Fruit fly (Drosophila melanogaster) whole organism, embryonic: Measurements from ENCODE around the gene CG9674.

Experiments
- Abd-B ChIP-seq: fragments of 200-800 bp; sonication (Bioruptor generic); optimal IDR thresholded peaks from 2 replicates; lab custom pipeline; 2018; ENCODE audit warnings: missing biosample characterization, mild to moderate bottlenecking, missing genetic modification characterization, moderate library complexity
- Atf3 ChIP-seq: fragments of 200-800 bp; sonication (Bioruptor generic); optimal IDR thresholded peaks from 3 replicates; lab custom pipeline; 2016; ENCODE audit warnings: missing biosample characterization, missing genetic modification characterization
- B-H2 ChIP-seq: fragments of 200-800 bp; sonication (Bioruptor generic); optimal IDR thresholded peaks from 2 replicates; lab custom pipeline; 2018; ENCODE audit warnings: missing biosample characterization, mild to moderate bottlenecking, missing genetic modification characterization
- CG10366 ChIP-seq: fragments of 200-800 bp; sonication (Bioruptor generic); IDR thresholded peaks from 2 replicates; pipeline ENCODE4 v1.3.6; 2022; ENCODE audit warnings: missing biosample characterization, missing genetic modification characterization
- CG11085 ChIP-seq: fragments of 200-800 bp; sonication (Bioruptor generic); IDR thresholded peaks from 2 replicates; pipeline ENCODE4 v1.3.6; 2022; ENCODE audit warnings: missing biosample characterization, missing genetic modification characterization
- CG11247 ChIP-seq: fragments of 200-800 bp; sonication (Bioruptor generic); IDR thresholded peaks from 2 replicates; pipeline ENCODE4 v1.3.6; 2022; ENCODE audit warnings: missing biosample characterization, missing genetic modification characterization
- CG17328 ChIP-seq: fragments of 200-800 bp; sonication (Bioruptor generic); IDR thresholded peaks from 2 replicates; pipeline ENCODE4 v1.3.6; 2022; ENCODE audit warnings: missing biosample characterization, missing genetic modification characterization
- CG2116 ChIP-seq: fragments of 200-800 bp; sonication (Bioruptor generic); optimal IDR thresholded peaks from 3 replicates; lab custom pipeline; 2018; ENCODE audit warnings: missing biosample characterization, mild to moderate bottlenecking, missing genetic modification characterization
- CG3281 ChIP-seq: fragments of 200-800 bp; sonication (Bioruptor generic); optimal IDR thresholded peaks from 3 replicates; lab custom pipeline; 2017; ENCODE audit warnings: missing biosample characterization, mild to moderate bottlenecking, missing genetic modification characterization
- CG33557 ChIP-seq: fragments of 200-800 bp; sonication (Bioruptor generic); optimal IDR thresholded peaks from 2 replicates; lab custom pipeline; 2019; ENCODE audit warnings: missing biosample characterization, mild to moderate bottlenecking, missing genetic modification characterization, moderate library complexity
- CG3407 ChIP-seq: fragments of 200-800 bp; sonication (Bioruptor generic); optimal IDR thresholded peaks from 2 replicates; lab custom pipeline; 2018; ENCODE audit warnings: missing biosample characterization, mild to moderate bottlenecking, missing genetic modification characterization
- CG34422 ChIP-seq: fragments of 200-800 bp; sonication (Bioruptor generic); IDR thresholded peaks from 3 replicates; pipeline ENCODE4 v1.3.6; 2022; ENCODE audit warnings: missing biosample characterization, missing genetic modification characterization
- CG3838 ChIP-seq: fragments of 200-800 bp; sonication (Bioruptor generic); optimal IDR thresholded peaks from 3 replicates; lab custom pipeline; 2016; ENCODE audit warnings: missing biosample characterization, missing genetic modification characterization
- CG42726 ChIP-seq: fragments of 200-800 bp; sonication (Bioruptor generic); IDR thresholded peaks from 2 replicates; pipeline ENCODE4 v1.3.6; 2022; ENCODE audit warnings: missing biosample characterization, missing genetic modification characterization; ENCODE audit not compliant: partially characterized antibody
- CG4424 ChIP-seq: fragments of 200-800 bp; sonication (Bioruptor generic); optimal IDR thresholded peaks from 3 replicates; lab custom pipeline; 2016; ENCODE audit warnings: missing biosample characterization, missing genetic modification characterization
- CG7928 ChIP-seq: fragments of 200-800 bp; sonication (Bioruptor generic); optimal IDR thresholded peaks from 2 replicates; lab custom pipeline; 2017; ENCODE audit warnings: missing biosample characterization, mild to moderate bottlenecking, missing genetic modification characterization
- CG7963 ChIP-seq: fragments of 200-800 bp; sonication (Bioruptor generic); IDR thresholded peaks from 3 replicates; pipeline ENCODE4 v1.3.6; 2022; ENCODE audit warnings: missing biosample characterization, missing genetic modification characterization; ENCODE audit not compliant: partially characterized antibody
- CG8089 ChIP-seq: fragments of 200-800 bp; sonication (Bioruptor generic); optimal IDR thresholded peaks from 3 replicates; lab custom pipeline; 2016; ENCODE audit warnings: missing biosample characterization, missing genetic modification characterization
- CG8924 ChIP-seq: fragments of 200-800 bp; optimal IDR thresholded peaks from 3 replicates; lab custom pipeline; 2019; ENCODE audit warnings: missing biosample characterization, mild to moderate bottlenecking, missing genetic modification characterization, moderate library complexity
- D19A ChIP-seq: fragments of 200-800 bp; optimal IDR thresholded peaks from 3 replicates; lab custom pipeline; 2019; ENCODE audit warnings: missing biosample characterization, mild to moderate bottlenecking, missing genetic modification characterization, moderate library complexity
- Dref ChIP-seq: fragments of 200-800 bp; sonication (Bioruptor generic); IDR thresholded peaks from 2 replicates; pipeline ENCODE4 v1.3.6; 2022; ENCODE audit warnings: missing biosample characterization, missing genetic modification characterization
- Fer2 ChIP-seq: fragments of 200-800 bp; sonication (Bioruptor generic); optimal IDR thresholded peaks from 2 replicates; lab custom pipeline; 2018; ENCODE audit warnings: missing biosample characterization, mild to moderate bottlenecking, missing genetic modification characterization, moderate library complexity
- Gug ChIP-seq: fragments of 200-800 bp; sonication (Bioruptor generic); IDR thresholded peaks from 4 replicates; pipeline ENCODE4 v1.3.6; 2022; ENCODE audit warnings: missing biosample characterization, missing genetic modification characterization
- HLH3B ChIP-seq: fragments of 200-800 bp; sonication (Bioruptor generic); IDR thresholded peaks from 2 replicates; pipeline ENCODE4 v1.3.6; 2022; ENCODE audit warnings: missing biosample characterization, missing genetic modification characterization
- HmgZ ChIP-seq: fragments of 200-800 bp; sonication (Bioruptor generic); optimal IDR thresholded peaks from 2 replicates; lab custom pipeline; 2018; ENCODE audit warnings: missing biosample characterization, mild to moderate bottlenecking, missing genetic modification characterization
- Mrtf ChIP-seq: fragments of 200-800 bp; sonication (Bioruptor generic); IDR thresholded peaks from 3 replicates; pipeline ENCODE4 v1.3.6; 2022; ENCODE audit warnings: missing biosample characterization, missing genetic modification characterization
- Nf-YB ChIP-seq: fragments of 200-800 bp; sonication (Bioruptor generic); optimal IDR thresholded peaks from 3 replicates; lab custom pipeline; 2019; ENCODE audit warnings: missing biosample characterization, mild to moderate bottlenecking, missing genetic modification characterization, moderate library complexity
- Ptx1 ChIP-seq: fragments of 200-800 bp; sonication (Bioruptor generic); IDR thresholded peaks from 2 replicates; pipeline ENCODE4 v1.3.6; 2022; ENCODE audit warnings: missing biosample characterization, missing genetic modification characterization
- Ravus ChIP-seq: fragments of 200-800 bp; sonication (Bioruptor generic); IDR thresholded peaks from 2 replicates; pipeline ENCODE4 v1.3.6; 2022; ENCODE audit warnings: missing biosample characterization, missing genetic modification characterization
- ase ChIP-seq: fragments of 200-800 bp; sonication (Bioruptor generic); IDR thresholded peaks from 3 replicates; pipeline ENCODE4 v1.3.6; 2022; ENCODE audit warnings: missing biosample characterization, missing genetic modification characterization
- cad ChIP-seq: fragments of >200 bp; optimal IDR thresholded peaks from 2 replicates; lab custom pipeline; 2017; ENCODE audit warnings: missing biosample characterization, missing genetic modification characterization
- cas ChIP-seq: fragments of 200-800 bp; sonication (Bioruptor generic); IDR thresholded peaks from 2 replicates; pipeline ENCODE4 v1.3.6; 2022; ENCODE audit warnings: missing biosample characterization, missing genetic modification characterization
- crp ChIP-seq, 2 experiments: fragments of 200-800 bp; sonication (Bioruptor generic); optimal IDR thresholded peaks; 2 replicates in 1 of 2; 3 replicates in 1 of 2; lab custom pipeline; 2017; ENCODE audit warnings: missing biosample characterization in 2 of 2, missing genetic modification characterization in 2 of 2, mild to moderate bottlenecking in 1 of 2, moderate library complexity in 1 of 2
- esg ChIP-seq: fragments of 200-800 bp; sonication (Bioruptor generic); conservative IDR thresholded peaks from 2 replicates; pipeline ENCODE4 v1.3.6; 2022; ENCODE audit warnings: missing biosample characterization, missing genetic modification characterization
- fd102C ChIP-seq: fragments of 200-800 bp; sonication (Bioruptor generic); optimal IDR thresholded peaks from 2 replicates; lab custom pipeline; 2018; ENCODE audit warnings: missing biosample characterization, mild to moderate bottlenecking, missing genetic modification characterization, moderate library complexity
- fd96Cb ChIP-seq: fragments of 200-800 bp; sonication (Bioruptor generic); optimal IDR thresholded peaks from 2 replicates; lab custom pipeline; 2018; ENCODE audit warnings: missing biosample characterization, mild to moderate bottlenecking, missing genetic modification characterization, moderate library complexity
- gce ChIP-seq: fragments of 200-800 bp; sonication (Bioruptor generic); IDR thresholded peaks from 3 replicates; pipeline ENCODE4 v1.3.6; 2022; ENCODE audit warnings: missing biosample characterization, missing genetic modification characterization
- gfzf ChIP-seq: fragments of 200-800 bp; sonication (Bioruptor generic); optimal IDR thresholded peaks from 2 replicates; lab custom pipeline; 2016; ENCODE audit warnings: missing biosample characterization, mild to moderate bottlenecking, missing genetic modification characterization, moderate library complexity
- gt ChIP-seq: fragments of 200-800 bp; sonication (Bioruptor generic); IDR thresholded peaks from 2 replicates; pipeline ENCODE4 v1.3.6; 2022; ENCODE audit warnings: missing biosample characterization, missing genetic modification characterization
- h ChIP-seq: fragments of >200 bp; optimal IDR thresholded peaks from 2 replicates; lab custom pipeline; 2017
- mld ChIP-seq: fragments of 200-800 bp; sonication (Bioruptor generic); IDR thresholded peaks from 3 replicates; pipeline ENCODE4 v1.3.6; 2022; ENCODE audit warnings: missing biosample characterization, missing genetic modification characterization; ENCODE audit not compliant: partially characterized antibody
- org-1 ChIP-seq: fragments of 200-800 bp; sonication (Bioruptor generic); optimal IDR thresholded peaks from 2 replicates; lab custom pipeline; 2017; ENCODE audit warnings: missing biosample characterization, missing genetic modification characterization
- peb ChIP-seq: fragments of 200-800 bp; sonication (Bioruptor generic); IDR thresholded peaks from 2 replicates; pipeline ENCODE4 v1.3.6; 2022; ENCODE audit warnings: missing biosample characterization, missing genetic modification characterization
- repo ChIP-seq: fragments of 200-800 bp; sonication (Bioruptor generic); optimal IDR thresholded peaks from 2 replicates; lab custom pipeline; 2016; ENCODE audit warnings: missing biosample characterization, missing genetic modification characterization
- sima ChIP-seq: fragments of 200-800 bp; sonication (Bioruptor generic); optimal IDR thresholded peaks from 2 replicates; lab custom pipeline; 2016; ENCODE audit warnings: missing biosample characterization, missing genetic modification characterization
- sisA ChIP-seq: fragments of 200-800 bp; sonication (Bioruptor generic); IDR thresholded peaks from 2 replicates; pipeline ENCODE4 v1.3.6; 2022; ENCODE audit warnings: missing biosample characterization, missing genetic modification characterization
- slp2 ChIP-seq: fragments of 200-800 bp; sonication (Bioruptor generic); optimal IDR thresholded peaks from 2 replicates; lab custom pipeline; 2016; ENCODE audit warnings: missing biosample characterization, missing genetic modification characterization
- sna ChIP-seq: fragments of 200-800 bp; sonication (Bioruptor generic); IDR thresholded peaks from 2 replicates; pipeline ENCODE4 v1.3.6; 2022; ENCODE audit warnings: missing biosample characterization, missing genetic modification characterization; ENCODE audit not compliant: partially characterized antibody
- sob ChIP-seq: fragments of 200-800 bp; sonication (Bioruptor generic); IDR thresholded peaks from 2 replicates; pipeline ENCODE4 v1.3.6; 2022; ENCODE audit warnings: missing biosample characterization, missing genetic modification characterization
- twi ChIP-seq: fragments of 200-800 bp; optimal IDR thresholded peaks from 2 replicates; lab custom pipeline; 2019; ENCODE audit warnings: missing biosample characterization, mild to moderate bottlenecking, missing genetic modification characterization, moderate library complexity
- wor ChIP-seq: fragments of 200-800 bp; sonication (Bioruptor generic); IDR thresholded peaks from 2 replicates; pipeline ENCODE4 v1.3.6; 2022; ENCODE audit warnings: missing biosample characterization, missing genetic modification characterization

CG9674 gene

dm6 chr3L:16782218-16782763, 25.2 kb downstream of the CG9674 start (continued):
- TF ChIP-seq B-H2 = no peak
- no peak for TF ChIP-seq D19A
- TF ChIP-seq Gug (GFP tag; lab: Robert Waterston, UW) = peak; percentile 67; the same call in 3 of the 4 replicates
- TF ChIP-seq CG3281 = peak; percentile 79
- TF ChIP-seq Dref = no peak
- TF ChIP-seq fd102C (GFP tag; lab: Kevin White, UChicago) = no peak
- no peak for TF ChIP-seq cas (GFP tag; lab: Robert Waterston, UW)
- TF ChIP-seq HLH3B (GFP tag; lab: Robert Waterston, UW) = peak; percentile 81
- no peak for TF ChIP-seq cad
- peak; percentile 76 for TF ChIP-seq CG17328 (GFP tag; lab: Robert Waterston, UW)
- peak; percentile 47 for TF ChIP-seq HmgZ (tag; lab: Kevin White, UChicago)
- peak; percentile 83 for TF ChIP-seq fd96Cb (tag; lab: Kevin White, UChicago)
- TF ChIP-seq Fer2 = no peak
- TF ChIP-seq Atf3 (GFP tag; lab: Kevin White, UChicago) = peak; percentile 25
- no peak for TF ChIP-seq mld (GFP tag; lab: Robert Waterston, UW)
- no peak for TF ChIP-seq CG33557 (GFP tag; lab: Kevin White, UChicago)
- TF ChIP-seq CG7963 (GFP tag; lab: Robert Waterston, UW) = no peak
- TF ChIP-seq h (lab: Kevin White, UChicago) = no peak
- peak; percentile 67; the same call in 2 of the 3 replicates for TF ChIP-seq gce (GFP tag; lab: Robert Waterston, UW)
- no peak for TF ChIP-seq CG3407 (GFP tag; lab: Kevin White, UChicago)
- peak; percentile 40 for TF ChIP-seq CG2116 (GFP tag; lab: Kevin White, UChicago)
- TF ChIP-seq Mrtf = peak; percentile 65; the same call in 2 of the 3 replicates
- peak; percentile 0 for TF ChIP-seq sima
- TF ChIP-seq esg = peak; percentile 55
- 0 out of 2 replicates have a peak, but pooled peaks have one; percentile 31 for TF ChIP-seq CG11085 (GFP tag; lab: Robert Waterston, UW)
- no peak for TF ChIP-seq repo (GFP tag; lab: Kevin White, UChicago)
- TF ChIP-seq Ptx1 (GFP tag; lab: Robert Waterston, UW) = peak; percentile 80
- TF ChIP-seq CG42726 = no peak
- TF ChIP-seq peb (GFP tag; lab: Robert Waterston, UW) = no peak
- peak; percentile 27 for TF ChIP-seq slp2
- TF ChIP-seq CG11247 = peak; percentile 28; the same call in 1 of the 2 replicates
- TF ChIP-seq CG8089 = peak; percentile 24
- TF ChIP-seq CG3838 (GFP tag; lab: Kevin White, UChicago) = peak; percentile 18
- TF ChIP-seq CG7928 (GFP tag; lab: Kevin White, UChicago) = no peak
- peak; percentile 59 for TF ChIP-seq Nf-YB (GFP tag; lab: Kevin White, UChicago)
- TF ChIP-seq gfzf (GFP tag; lab: Kevin White, UChicago) = no peak
- peak; percentile 77 for TF ChIP-seq CG8924 (tag; lab: Kevin White, UChicago)
- TF ChIP-seq CG4424 = peak; percentile 79
- peak; percentile 38; the same call in 1 of the 2 replicates for TF ChIP-seq wor (GFP tag; lab: Robert Waterston, UW)
- TF ChIP-seq crp (GFP tag; optimal IDR thresholded peaks at IDR 0.05; lab: Kevin White, UChicago) = peak in 1 of 2 experiments; percentile 12
- TF ChIP-seq Abd-B (GFP tag; lab: Kevin White, UChicago) = peak; percentile 54
- TF ChIP-seq gt = no peak
- peak; percentile 67 for TF ChIP-seq sisA (GFP tag; lab: Robert Waterston, UW)
- peak; percentile 69 for TF ChIP-seq org-1 (GFP tag; lab: Kevin White, UChicago)
- peak; percentile 85 for TF ChIP-seq sob
- peak; percentile 56; the same call in 2 of the 3 replicates for TF ChIP-seq ase (GFP tag; lab: Robert Waterston, UW)
- TF ChIP-seq CG10366 (GFP tag; lab: Robert Waterston, UW) = peak; percentile 74
- no peak for TF ChIP-seq twi (tag; lab: Kevin White, UChicago)
- peak; percentile 59; the same call in 2 of the 3 replicates for TF ChIP-seq CG34422 (GFP tag; lab: Robert Waterston, UW)
- peak; percentile 8; the same call in 1 of the 2 replicates for TF ChIP-seq Ravus (GFP tag; lab: Robert Waterston, UW)
- TF ChIP-seq sna (GFP tag; lab: Robert Waterston, UW) = no peak
